Worm (Caenorhabditis elegans) whole organism, young adult: ENCODE measurements around the gene grd-6.
A peak's percentile ranks its signal among the peaks of the same experiment; 100 is the strongest.

Experiments
- B0019.2 ChIP-seq: fragments of 200-800 bp; sonication (Bioruptor generic); conservative IDR thresholded peaks from 2 replicates; pipeline ENCODE4 v1.3.6; 2022; ENCODE audit warnings: missing genetic modification reagents, missing genetic modification characterization, missing compliant biosample characterization
- B0336.3 ChIP-seq: fragments of 200-800 bp; sonication (Bioruptor generic); IDR thresholded peaks from 2 replicates; pipeline ENCODE4 v1.3.6; 2022; ENCODE audit warnings: missing genetic modification characterization, missing compliant biosample characterization
- C17E4.6 ChIP-seq: fragments of 200-800 bp; sonication (Bioruptor generic); IDR thresholded peaks from 2 replicates; pipeline ENCODE4 v1.3.6; 2022; ENCODE audit warnings: missing genetic modification reagents, missing genetic modification characterization, missing compliant biosample characterization
- Y56A3A.18 ChIP-seq: fragments of 200-800 bp; sonication (Bioruptor generic); IDR thresholded peaks from 2 replicates; pipeline ENCODE4 v1.3.6; 2022; ENCODE audit warnings: missing genetic modification reagents, missing genetic modification characterization, missing compliant biosample characterization
- Y95B8A.8 ChIP-seq: fragments of 200-800 bp; sonication (Bioruptor generic); IDR thresholded peaks from 2 replicates; pipeline ENCODE4 v1.3.6; 2022; ENCODE audit warnings: missing genetic modification reagents, missing genetic modification characterization, missing compliant biosample characterization
- ZK185.1 ChIP-seq: sonication (generic microtip); optimal IDR thresholded peaks from 2 replicates; lab custom pipeline; 2016; ENCODE audit warnings: mild to moderate bottlenecking, missing genetic modification characterization, missing compliant biosample characterization; ENCODE audit not compliant: poor library complexity, severe bottlenecking
- akir-1 ChIP-seq: fragments of 200-800 bp; sonication (Bioruptor generic); optimal IDR thresholded peaks from 2 replicates; lab custom pipeline; 2018; ENCODE audit warnings: mild to moderate bottlenecking, missing genetic modification characterization, moderate library complexity, missing compliant biosample characterization
- atf-7 ChIP-seq: sonication (generic microtip); optimal IDR thresholded peaks from 2 replicates; lab custom pipeline; 2017; ENCODE audit warnings: mild to moderate bottlenecking, missing genetic modification characterization, missing compliant biosample characterization
- ccch-3 ChIP-seq: fragments of 200-800 bp; sonication (Bioruptor generic); optimal IDR thresholded peaks from 2 replicates; lab custom pipeline; 2018; ENCODE audit warnings: mild to moderate bottlenecking, missing genetic modification characterization, missing compliant biosample characterization
- ceh-100 ChIP-seq: fragments of 200-800 bp; sonication (Bioruptor generic); IDR thresholded peaks from 2 replicates; pipeline ENCODE4 v1.3.6; 2022; ENCODE audit warnings: missing genetic modification reagents, missing genetic modification characterization, missing compliant biosample characterization
- dpl-1 ChIP-seq: fragments of 150-350 bp; optimal IDR thresholded peaks from 2 replicates; lab custom pipeline; 2014; ENCODE audit warnings: missing biosample characterization, missing genetic modification reagents, missing genetic modification characterization
- egl-44 ChIP-seq: fragments of 200-800 bp; sonication (Bioruptor generic); IDR thresholded peaks from 2 replicates; pipeline ENCODE4 v1.3.6; 2022; ENCODE audit warnings: missing genetic modification reagents, missing genetic modification characterization, missing compliant biosample characterization
- ets-4 ChIP-seq: fragments of 200-800 bp; sonication (Bioruptor generic); optimal IDR thresholded peaks from 2 replicates; lab custom pipeline; 2018; ENCODE audit warnings: mild to moderate bottlenecking, missing genetic modification characterization, missing compliant biosample characterization
- hlh-12 ChIP-seq: sonication (generic microtip); optimal IDR thresholded peaks from 2 replicates; lab custom pipeline; 2016; ENCODE audit warnings: missing genetic modification characterization, missing compliant biosample characterization
- hlh-26 ChIP-seq: fragments of 200-800 bp; sonication (Bioruptor generic); conservative IDR thresholded peaks from 2 replicates; pipeline ENCODE4 v1.3.6; 2022; ENCODE audit warnings: missing genetic modification reagents, missing genetic modification characterization, missing compliant biosample characterization
- hmg-20 ChIP-seq: fragments of 200-800 bp; sonication (Bioruptor generic); IDR thresholded peaks from 2 replicates; pipeline ENCODE4 v1.3.6; 2022; ENCODE audit warnings: missing genetic modification reagents, missing genetic modification characterization, missing compliant biosample characterization
- let-526 ChIP-seq: fragments of 200-800 bp; sonication (Bioruptor generic); IDR thresholded peaks from 2 replicates; pipeline ENCODE4 v1.3.6; 2022; ENCODE audit warnings: missing genetic modification reagents, missing genetic modification characterization, missing compliant biosample characterization
- let-607 ChIP-seq, 2 experiments: fragments of 200-800 bp in 1 of 2; sonication (Bioruptor generic) in 1 of 2; sonication (generic microtip) in 1 of 2; optimal IDR thresholded peaks; 2 replicates each; lab custom pipeline; 2016 to 2018; ENCODE audit warnings: mild to moderate bottlenecking in 2 of 2, missing compliant biosample characterization in 2 of 2, missing genetic modification characterization in 2 of 2, moderate library complexity in 2 of 2, missing genotype in 1 of 2
- lin-26 ChIP-seq: fragments of 200-800 bp; sonication (Bioruptor generic); IDR thresholded peaks from 2 replicates; pipeline ENCODE4 v1.3.6; 2022; ENCODE audit warnings: missing genetic modification reagents, missing genetic modification characterization, missing compliant biosample characterization
- lin-54 ChIP-seq: fragments of 200-800 bp; sonication (Bioruptor generic); optimal IDR thresholded peaks from 2 replicates; lab custom pipeline; 2018; ENCODE audit warnings: mild to moderate bottlenecking, missing genetic modification characterization, missing compliant biosample characterization
- madf-6 ChIP-seq: fragments of 200-800 bp; sonication (Bioruptor generic); IDR thresholded peaks from 2 replicates; pipeline ENCODE4 v1.3.6; 2022; ENCODE audit warnings: missing genetic modification reagents, missing genetic modification characterization, missing compliant biosample characterization
- madf-8 ChIP-seq: fragments of 200-800 bp; sonication (Bioruptor generic); conservative IDR thresholded peaks from 2 replicates; pipeline ENCODE4 v1.3.6; 2022; ENCODE audit warnings: missing genetic modification reagents, missing genetic modification characterization, missing compliant biosample characterization
- mes-4 ChIP-seq: sonication (generic microtip); optimal IDR thresholded peaks from 2 replicates; lab custom pipeline; 2016; ENCODE audit warnings: missing genotype, missing genetic modification characterization, missing compliant biosample characterization
- nhr-80 ChIP-seq: sonication (generic microtip); optimal IDR thresholded peaks from 2 replicates; lab custom pipeline; 2016; ENCODE audit warnings: missing genetic modification characterization, missing compliant biosample characterization
- pbrm-1 ChIP-seq: fragments of 200-800 bp; sonication (Bioruptor generic); IDR thresholded peaks from 2 replicates; pipeline ENCODE4 v1.3.6; 2022; ENCODE audit warnings: missing genetic modification reagents, missing genetic modification characterization, missing compliant biosample characterization
- pha-4 ChIP-seq: fragments of 150-350 bp; sonication (generic microtip); optimal IDR thresholded peaks from 2 replicates; lab custom pipeline; 2014; ENCODE audit warnings: missing biosample characterization, missing genetic modification reagents, missing genetic modification characterization
- repo-1 ChIP-seq: sonication (generic microtip); optimal IDR thresholded peaks from 2 replicates; lab custom pipeline; 2017; ENCODE audit warnings: mild to moderate bottlenecking, missing genetic modification characterization, missing compliant biosample characterization
- rpc-1 ChIP-seq, 2 experiments: fragments of 150-350 bp in 1 of 2; sonication (generic microtip) in 1 of 2; optimal IDR thresholded peaks; 2 replicates each; lab custom pipeline; 2014 to 2018; ENCODE audit warnings: missing biosample characterization in 1 of 2, missing genetic modification characterization in 1 of 2, missing genetic modification reagents in 1 of 2, missing genotype in 1 of 2
- sea-2 ChIP-seq: fragments of 200-800 bp; sonication (Bioruptor generic); IDR thresholded peaks from 2 replicates; pipeline ENCODE4 v1.3.6; 2022; ENCODE audit warnings: missing genetic modification characterization, missing compliant biosample characterization
- sptf-2 ChIP-seq: fragments of 200-800 bp; sonication (Bioruptor generic); optimal IDR thresholded peaks from 2 replicates; lab custom pipeline; 2018; ENCODE audit warnings: mild to moderate bottlenecking, missing genetic modification characterization, missing compliant biosample characterization
- tbp1 ChIP-seq: fragments of 200-800 bp; sonication (Bioruptor generic); optimal IDR thresholded peaks from 2 replicates; lab custom pipeline; 2018; ENCODE audit warnings: mild to moderate bottlenecking, missing genetic modification characterization, missing compliant biosample characterization
- tbx-9 ChIP-seq: sonication (generic microtip); optimal IDR thresholded peaks from 2 replicates; lab custom pipeline; 2016; ENCODE audit warnings: borderline replicate concordance, missing genetic modification characterization, inconsistent platforms, missing compliant biosample characterization
- ztf-25 ChIP-seq: fragments of 200-800 bp; sonication (Bioruptor generic); IDR thresholded peaks from 2 replicates; pipeline ENCODE4 v1.3.6; 2022; ENCODE audit warnings: missing genetic modification reagents, missing genetic modification characterization, missing compliant biosample characterization
- ztf-28 ChIP-seq: fragments of 200-800 bp; sonication (Bioruptor generic); IDR thresholded peaks from 2 replicates; pipeline ENCODE4 v1.3.6; 2022; ENCODE audit warnings: missing genetic modification reagents, missing genetic modification characterization, missing compliant biosample characterization

The grd-6 gene

ce11 chrV:9197121-9197520, 24.5 kb upstream of the grd-6 start, which contains the start of gene C24B5.4:
Gene C24B5.4, minus strand, starts transcription at chrV:9197326.
- TF ChIP-seq dpl-1 (GFP tag; lab: Kevin White, UChicago) (no peak), B0336.3 (GFP tag; lab: Robert Waterston, UW) (no peak), nhr-80 (tag; lab: Kevin White, UChicago) (peak; percentile 19), ztf-28 (GFP tag; lab: Robert Waterston, UW) (no peak), B0019.2 (no peak), atf-7 (no peak), tbp1 (GFP tag; lab: Kevin White, UChicago) (no peak), Y56A3A.18 (no peak)

- TF ChIP-seq ztf-25 (no peak), hlh-26 (GFP tag; lab: Robert Waterston, UW) (no peak), sea-2 (no peak), repo-1 (tag; lab: Kevin White, UChicago) (no peak), madf-6 (GFP tag; lab: Robert Waterston, UW) (no peak), pbrm-1 (GFP tag; lab: Robert Waterston, UW) (no peak), let-607 (tag; optimal IDR thresholded peaks at IDR 0.05; lab: Kevin White, UChicago) (no peak), ztf-28 (GFP tag; lab: Robert Waterston, UW) (no peak), lin-26 (GFP tag; lab: Robert Waterston, UW) (no peak), hmg-20 (GFP tag; lab: Robert Waterston, UW) (no peak), pha-4 (no peak), akir-1 (no peak), rpc-1 (optimal IDR thresholded peaks at IDR 0.05; lab: Kevin White, UChicago) (no peak), rpc-1 (tag; optimal IDR thresholded peaks at IDR 0.05; lab: Kevin White, UChicago) (no peak)
Observed at ce11 chrV:9198887-9199286, 22.8 kb upstream of the grd-6 start, which contains the start of gene str-177. Gene str-177, minus strand, starts transcription at chrV:9198987.

DNA sequence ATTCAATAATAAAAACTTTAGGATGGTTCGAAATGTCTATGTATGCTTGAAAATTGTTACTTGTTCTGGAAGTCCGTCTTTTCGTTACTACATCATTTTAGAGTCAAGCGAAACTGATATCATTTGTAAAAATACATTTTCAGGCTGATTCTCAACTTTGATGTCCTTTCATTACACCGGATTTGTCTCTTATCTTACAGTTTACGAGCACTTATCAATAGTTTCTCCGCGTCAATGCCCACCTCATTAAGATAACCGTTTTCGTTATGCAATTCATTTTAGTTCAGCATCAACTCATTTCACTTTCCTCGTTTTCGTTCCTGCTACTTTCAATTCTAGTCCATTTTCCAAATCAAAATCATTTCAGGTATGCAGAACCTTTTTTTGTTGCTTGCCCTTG, 19.0 kb upstream of the grd-6 start, which contains the start of gene asp-2:
Gene asp-2, plus strand, starts transcription at position 368 of the 400 bp plus-strand sequence.
- no peak for TF ChIP-seq rpc-1 (optimal IDR thresholded peaks at IDR 0.05; lab: Kevin White, UChicago)
- no peak for TF ChIP-seq rpc-1 (tag; optimal IDR thresholded peaks at IDR 0.05; lab: Kevin White, UChicago)
- peak; percentile 73 for TF ChIP-seq nhr-80 (tag; lab: Kevin White, UChicago)

ce11 chrV:9207377-9207776, 14.3 kb upstream of the grd-6 start, which contains the start of gene inx-10:
Gene inx-10, minus strand, starts transcription at chrV:9207477.
- TF ChIP-seq hlh-12 (tag; lab: Kevin White, UChicago) (no peak), let-526 (GFP tag; lab: Robert Waterston, UW) (no peak), ccch-3 (no peak), egl-44 (GFP tag; lab: Robert Waterston, UW) (no peak), ets-4 (GFP tag; lab: Kevin White, UChicago) (no peak), sptf-2 (GFP tag; lab: Kevin White, UChicago) (no peak), tbp1 (GFP tag; lab: Kevin White, UChicago) (no peak), Y95B8A.8 (GFP tag; lab: Robert Waterston, UW) (no peak), lin-54 (GFP tag; lab: Kevin White, UChicago) (no peak), ceh-100 (GFP tag; lab: Robert Waterston, UW) (no peak), C17E4.6 (GFP tag; lab: Robert Waterston, UW) (no peak), let-607 (tag; optimal IDR thresholded peaks at IDR 0.05; lab: Kevin White, UChicago) (no peak), mes-4 (tag; lab: Kevin White, UChicago) (no peak), sea-2 (no peak), tbx-9 (tag; lab: Kevin White, UChicago) (no peak), ZK185.1 (tag; lab: Kevin White, UChicago) (no peak), madf-8 (GFP tag; lab: Robert Waterston, UW) (no peak), lin-26 (GFP tag; lab: Robert Waterston, UW) (no peak), ztf-25 (no peak)
- TF ChIP-seq, all 124 proteins: peak for 0
